Worm (Caenorhabditis elegans): ENCODE measurements around the gene dhs-7.

- no peak for TF ChIP-seq ama-1 (optimal IDR thresholded peaks at IDR 0.05)
- TF ChIP-seq hmg-4 (GFP tag; optimal IDR thresholded peaks at IDR 0.05) = no peak
Observed at ce11 chrII:7166768-7167167, 41.5 kb downstream of the dhs-7 start.
